Fruit fly (Drosophila melanogaster) whole organism, embryonic: ENCODE results near the gene CG18622.

ENCODE experiments used
- B-H1 ChIP-seq: fragments of 200-800 bp; sonication (Bioruptor generic); IDR thresholded peaks from 3 replicates; pipeline ENCODE4 v1.3.6; 2022; ENCODE audit warnings: missing biosample characterization, missing genetic modification characterization
- CG10543 ChIP-seq: fragments of 200-800 bp; sonication (Bioruptor generic); optimal IDR thresholded peaks from 3 replicates; lab custom pipeline; 2017; ENCODE audit warnings: missing biosample characterization, mild to moderate bottlenecking, missing genetic modification characterization, moderate library complexity
- CG10565 ChIP-seq: fragments of 200-800 bp; sonication (Bioruptor generic); optimal IDR thresholded peaks from 3 replicates; lab custom pipeline; 2016; ENCODE audit warnings: missing biosample characterization, mild to moderate bottlenecking, missing genetic modification characterization
- CG11085 ChIP-seq: fragments of 200-800 bp; sonication (Bioruptor generic); IDR thresholded peaks from 2 replicates; pipeline ENCODE4 v1.3.6; 2022; ENCODE audit warnings: missing biosample characterization, missing genetic modification characterization
- CG11456 ChIP-seq: fragments of 200-800 bp; sonication (Bioruptor generic); IDR thresholded peaks from 3 replicates; pipeline ENCODE4 v1.3.6; 2022; ENCODE audit warnings: missing biosample characterization, missing genetic modification characterization
- CG13123 ChIP-seq: fragments of 200-800 bp; sonication (Bioruptor generic); optimal IDR thresholded peaks from 2 replicates; lab custom pipeline; 2016; ENCODE audit warnings: missing biosample characterization, missing genetic modification characterization
- CG13296 ChIP-seq: fragments of 200-800 bp; sonication (Bioruptor generic); optimal IDR thresholded peaks from 3 replicates; lab custom pipeline; 2018; ENCODE audit warnings: missing biosample characterization, mild to moderate bottlenecking, missing genetic modification characterization
- CG14441 ChIP-seq: fragments of 200-800 bp; sonication (Bioruptor generic); IDR thresholded peaks from 2 replicates; pipeline ENCODE4 v1.3.6; 2022; ENCODE audit warnings: missing biosample characterization, missing genetic modification characterization
- CG15601 ChIP-seq: fragments of 200-800 bp; sonication (Bioruptor generic); optimal IDR thresholded peaks from 3 replicates; lab custom pipeline; 2019; ENCODE audit warnings: missing biosample characterization, mild to moderate bottlenecking, missing genetic modification characterization, moderate library complexity
- CG15696 ChIP-seq: fragments of 200-800 bp; sonication (Bioruptor generic); optimal IDR thresholded peaks from 2 replicates; lab custom pipeline; 2019; ENCODE audit warnings: missing biosample characterization, mild to moderate bottlenecking, missing genetic modification characterization, moderate library complexity
- CG1602 ChIP-seq: fragments of 200-800 bp; sonication (Bioruptor generic); optimal IDR thresholded peaks from 3 replicates; lab custom pipeline; 2016; ENCODE audit warnings: missing biosample characterization, missing genetic modification characterization
- CG16815 ChIP-seq: fragments of 200-800 bp; sonication (Bioruptor generic); optimal IDR thresholded peaks from 3 replicates; lab custom pipeline; 2017; ENCODE audit warnings: missing biosample characterization, mild to moderate bottlenecking, missing genetic modification characterization
- CG16863 ChIP-seq: fragments of 200-800 bp; sonication (Bioruptor generic); optimal IDR thresholded peaks from 3 replicates; lab custom pipeline; 2016; ENCODE audit warnings: missing biosample characterization, missing genetic modification characterization
- CG17612 ChIP-seq: fragments of 200-800 bp; sonication (Bioruptor generic); IDR thresholded peaks from 2 replicates; pipeline ENCODE4 v1.3.6; 2022; ENCODE audit warnings: missing biosample characterization, missing genetic modification characterization
- CG17912 ChIP-seq: fragments of 200-800 bp; sonication (Bioruptor generic); optimal IDR thresholded peaks from 2 replicates; lab custom pipeline; 2018; ENCODE audit warnings: missing biosample characterization, mild to moderate bottlenecking, missing genetic modification characterization
- CG18011 ChIP-seq: fragments of 200-800 bp; sonication (Bioruptor generic); optimal IDR thresholded peaks from 2 replicates; lab custom pipeline; 2017; ENCODE audit warnings: missing biosample characterization, missing genetic modification characterization, mild to moderate bottlenecking, moderate library complexity, missing genotype
- CG2678 ChIP-seq: fragments of 200-800 bp; sonication (Bioruptor generic); optimal IDR thresholded peaks from 3 replicates; lab custom pipeline; 2019; ENCODE audit warnings: missing biosample characterization, mild to moderate bottlenecking, missing genetic modification characterization, moderate library complexity
- CG31441 ChIP-seq: fragments of 200-800 bp; sonication (Bioruptor generic); IDR thresholded peaks from 2 replicates; pipeline ENCODE4 v1.3.6; 2022; ENCODE audit warnings: missing biosample characterization, missing genetic modification characterization
- CG32532 ChIP-seq: fragments of 200-800 bp; sonication (Bioruptor generic); IDR thresholded peaks from 2 replicates; pipeline ENCODE4 v1.3.6; 2022; ENCODE audit warnings: missing biosample characterization, missing genetic modification characterization
- CG42726 ChIP-seq: fragments of 200-800 bp; sonication (Bioruptor generic); IDR thresholded peaks from 2 replicates; pipeline ENCODE4 v1.3.6; 2022; ENCODE audit warnings: missing biosample characterization, missing genetic modification characterization; ENCODE audit not compliant: partially characterized antibody
- CG4360 ChIP-seq: fragments of 200-800 bp; sonication (Bioruptor generic); IDR thresholded peaks from 2 replicates; pipeline ENCODE4 v1.3.6; 2022; ENCODE audit warnings: missing biosample characterization, missing genetic modification characterization
- CG5953 ChIP-seq: fragments of 200-800 bp; sonication (Bioruptor generic); IDR thresholded peaks from 2 replicates; pipeline ENCODE4 v1.3.6; 2022; ENCODE audit warnings: missing biosample characterization, missing genetic modification characterization
- Gug ChIP-seq: fragments of 200-800 bp; sonication (Bioruptor generic); IDR thresholded peaks from 4 replicates; pipeline ENCODE4 v1.3.6; 2022; ENCODE audit warnings: missing biosample characterization, missing genetic modification characterization
- Jarid2 ChIP-seq: fragments of 200-800 bp; sonication (Bioruptor generic); optimal IDR thresholded peaks from 3 replicates; lab custom pipeline; 2017; ENCODE audit warnings: mild to moderate bottlenecking, missing biosample characterization, missing genetic modification reagents, missing genetic modification characterization
- MTF-1 ChIP-seq: fragments of 200-800 bp; sonication (Bioruptor generic); optimal IDR thresholded peaks from 2 replicates; lab custom pipeline; 2018; ENCODE audit warnings: missing biosample characterization, mild to moderate bottlenecking, missing genetic modification characterization, borderline replicate concordance
- Mad ChIP-seq: fragments of 200-800 bp; sonication (Bioruptor generic); optimal IDR thresholded peaks from 2 replicates; lab custom pipeline; 2016; ENCODE audit warnings: missing biosample characterization, missing genetic modification characterization
- Med ChIP-seq: fragments of 200-800 bp; sonication (Bioruptor generic); peaks from one replicate; lab custom pipeline; 2016; ENCODE audit warnings: missing biosample characterization, missing genetic modification characterization, mild to moderate bottlenecking, inconsistent platforms, moderate library complexity
- Mrtf ChIP-seq: fragments of 200-800 bp; sonication (Bioruptor generic); IDR thresholded peaks from 3 replicates; pipeline ENCODE4 v1.3.6; 2022; ENCODE audit warnings: missing biosample characterization, missing genetic modification characterization
- Nf-YB ChIP-seq: fragments of 200-800 bp; sonication (Bioruptor generic); optimal IDR thresholded peaks from 3 replicates; lab custom pipeline; 2019; ENCODE audit warnings: missing biosample characterization, mild to moderate bottlenecking, missing genetic modification characterization, moderate library complexity
- Oaz ChIP-seq: fragments of 200-800 bp; sonication (Bioruptor generic); IDR thresholded peaks from 2 replicates; pipeline ENCODE4 v1.3.6; 2022; ENCODE audit warnings: missing biosample characterization, missing genetic modification characterization
- Sox102F ChIP-seq: fragments of 200-800 bp; sonication (Bioruptor generic); optimal IDR thresholded peaks from 2 replicates; lab custom pipeline; 2018; ENCODE audit warnings: missing biosample characterization, mild to moderate bottlenecking, missing genetic modification characterization, moderate library complexity
- Xbp1 ChIP-seq: fragments of 200-800 bp; sonication (Bioruptor generic); optimal IDR thresholded peaks from 3 replicates; lab custom pipeline; 2016; ENCODE audit warnings: missing biosample characterization, mild to moderate bottlenecking, missing genetic modification characterization
- ac ChIP-seq: fragments of 200-800 bp; sonication (Bioruptor generic); optimal IDR thresholded peaks from 3 replicates; lab custom pipeline; 2017; ENCODE audit warnings: missing biosample characterization, mild to moderate bottlenecking, missing genetic modification characterization
- az2 ChIP-seq: fragments of 200-800 bp; sonication (Bioruptor generic); optimal IDR thresholded peaks from 3 replicates; lab custom pipeline; 2016; ENCODE audit warnings: missing biosample characterization, missing genetic modification characterization
- chn ChIP-seq: fragments of 200-800 bp; sonication (Bioruptor generic); optimal IDR thresholded peaks from 2 replicates; lab custom pipeline; 2016; ENCODE audit warnings: missing biosample characterization, missing genetic modification characterization
- dati ChIP-seq: fragments of 200-800 bp; sonication (Bioruptor generic); IDR thresholded peaks from 2 replicates; pipeline ENCODE4 v1.3.6; 2022; ENCODE audit warnings: missing biosample characterization, missing genetic modification characterization
- dpn ChIP-seq, 2 experiments: fragments of 200-800 bp; sonication (Bioruptor generic); optimal IDR thresholded peaks; 3 replicates each; lab custom pipeline; 2016; ENCODE audit warnings: missing biosample characterization in 2 of 2, missing genetic modification characterization in 2 of 2
- dysf ChIP-seq: fragments of 200-800 bp; sonication (Bioruptor generic); IDR thresholded peaks from 3 replicates; pipeline ENCODE4 v1.3.6; 2022; ENCODE audit warnings: missing biosample characterization, missing genetic modification characterization
- fd3F ChIP-seq: fragments of 200-800 bp; sonication (Bioruptor generic); optimal IDR thresholded peaks from 2 replicates; lab custom pipeline; 2018; ENCODE audit warnings: missing biosample characterization, mild to moderate bottlenecking, missing genetic modification characterization, moderate library complexity
- gce ChIP-seq: fragments of 200-800 bp; sonication (Bioruptor generic); IDR thresholded peaks from 3 replicates; pipeline ENCODE4 v1.3.6; 2022; ENCODE audit warnings: missing biosample characterization, missing genetic modification characterization
- lilli ChIP-seq: fragments of 200-800 bp; sonication (Bioruptor generic); optimal IDR thresholded peaks from 3 replicates; lab custom pipeline; 2016; ENCODE audit warnings: missing biosample characterization, missing genetic modification characterization
- peb ChIP-seq: fragments of 200-800 bp; sonication (Bioruptor generic); IDR thresholded peaks from 2 replicates; pipeline ENCODE4 v1.3.6; 2022; ENCODE audit warnings: missing biosample characterization, missing genetic modification characterization
- ro ChIP-seq: fragments of 200-800 bp; sonication (Bioruptor generic); IDR thresholded peaks from 2 replicates; pipeline ENCODE4 v1.3.6; 2022; ENCODE audit warnings: missing biosample characterization, missing genetic modification characterization
- trh ChIP-seq: fragments of 200-800 bp; sonication (Bioruptor generic); optimal IDR thresholded peaks from 2 replicates; lab custom pipeline; 2016; ENCODE audit warnings: missing biosample characterization, missing genetic modification characterization
- ttk ChIP-seq: fragments of 200-800 bp; sonication (Bioruptor generic); IDR thresholded peaks from 2 replicates; pipeline ENCODE4 v2.1.2; 2022; ENCODE audit warnings: missing biosample characterization, missing genetic modification characterization
- vfl ChIP-seq: fragments of 200-800 bp; sonication (Bioruptor generic); optimal IDR thresholded peaks from 2 replicates; lab custom pipeline; 2016; ENCODE audit warnings: missing biosample characterization, missing genetic modification characterization
- vnd ChIP-seq: fragments of 200-800 bp; sonication (Bioruptor generic); IDR thresholded peaks from 3 replicates; pipeline ENCODE4 v1.3.6; 2022; ENCODE audit warnings: missing biosample characterization, missing genetic modification characterization; ENCODE audit not compliant: partially characterized antibody
- vvl ChIP-seq: fragments of 200-800 bp; sonication (Bioruptor generic); IDR thresholded peaks from 2 replicates; pipeline ENCODE4 v1.3.6; 2022; ENCODE audit warnings: missing biosample characterization, missing genetic modification characterization
- zen ChIP-seq: fragments of 200-800 bp; sonication (Bioruptor generic); optimal IDR thresholded peaks from 3 replicates; lab custom pipeline; 2018; ENCODE audit warnings: missing biosample characterization, mild to moderate bottlenecking, missing genetic modification characterization, moderate library complexity

The CG18622 gene

dm6 chr3R:16957759-16958536 is 29.6 kb downstream of the CG18622 start (continued):
- TF ChIP-seq CG15601 (tag; lab: Kevin White, UChicago) (peak; percentile 77), MTF-1 (no peak), gce (peak; percentile 6; the same call in 1 of the 3 replicates), trh (peak; percentile 43), Xbp1 (GFP tag; lab: Kevin White, UChicago) (peak; percentile 76), Nf-YB (peak; percentile 91), Jarid2 (GFP tag; lab: Kevin White, UChicago) (peak; percentile 46), CG14441 (GFP tag; lab: Robert Waterston, UW) (peak; percentile 42; the same call in 1 of the 2 replicates), chn (peak; percentile 14), fd3F (GFP tag; lab: Kevin White, UChicago) (peak; percentile 75), az2 (GFP tag; lab: Kevin White, UChicago) (peak; percentile 74), CG11085 (GFP tag; lab: Robert Waterston, UW) (no peak), CG4360 (GFP tag; lab: Robert Waterston, UW) (no peak), CG42726 (GFP tag; lab: Robert Waterston, UW) (peak; percentile 64), CG17912 (GFP tag; lab: Kevin White, UChicago) (peak; percentile 41), CG31441 (GFP tag; lab: Robert Waterston, UW) (peak; percentile 94), CG2678 (tag; lab: Kevin White, UChicago) (peak; percentile 92), CG1602 (peak; percentile 84), Mrtf (GFP tag; lab: Robert Waterston, UW) (no peak; the same call in 2 of the 3 replicates), Oaz (GFP tag; lab: Robert Waterston, UW) (no peak), ac (GFP tag; lab: Kevin White, UChicago) (peak; percentile 38), CG17612 (no peak), Sox102F (peak; percentile 82), CG10565 (GFP tag; lab: Kevin White, UChicago) (no peak), CG13296 (GFP tag; lab: Kevin White, UChicago) (peak; percentile 82), zen (tag; lab: Kevin White, UChicago) (peak; percentile 76), vvl (GFP tag; lab: Robert Waterston, UW) (peak; percentile 60), dpn (GFP tag; optimal IDR thresholded peaks at IDR 0.05; lab: Kevin White, UChicago) (peak in 1 of 2 experiments; percentile 72), ro (GFP tag; lab: Robert Waterston, UW) (no peak; the same call in 1 of the 2 replicates), CG32532 (peak; percentile 65), Gug (GFP tag; lab: Robert Waterston, UW) (peak; percentile 38; the same call in 3 of the 4 replicates), CG5953 (peak; percentile 8; the same call in 1 of the 2 replicates), vnd (GFP tag; lab: Robert Waterston, UW) (no peak), CG11456 (GFP tag; lab: Robert Waterston, UW) (peak; percentile 80), dysf (peak; percentile 66), CG15696 (peak; percentile 83), B-H1 (GFP tag; lab: Robert Waterston, UW) (no peak; the same call in 2 of the 3 replicates), CG16863 (GFP tag; lab: Kevin White, UChicago) (peak; percentile 33), CG10543 (GFP tag; lab: Kevin White, UChicago) (peak; percentile 87), Med (no peak), CG13123 (GFP tag; lab: Kevin White, UChicago) (peak; percentile 57), peb (peak; percentile 14; the same call in 1 of the 2 replicates), vfl (no peak), CG16815 (GFP tag; lab: Kevin White, UChicago) (peak; percentile 70), Mad (no peak), ttk (GFP tag; lab: Robert Waterston, UW) (peak; percentile 78), lilli (GFP tag; lab: Kevin White, UChicago) (peak; percentile 35), CG18011 (GFP tag; lab: Kevin White, UChicago) (no peak), dati (no peak)
